Worm (Caenorhabditis elegans) whole organism, L3 larva: ENCODE results near the gene F56C3.3.

ENCODE experiments used
- elt-1 ChIP-seq: fragments of 150-350 bp; optimal IDR thresholded peaks from 2 replicates; lab custom pipeline; 2014; ENCODE audit warnings: missing biosample characterization, missing genetic modification characterization
- elt-2 ChIP-seq: sonication (generic microtip); optimal IDR thresholded peaks from 2 replicates; lab custom pipeline; 2016; ENCODE audit warnings: missing genetic modification reagents, mild to moderate bottlenecking, missing genetic modification characterization, missing compliant biosample characterization
- lin-15B ChIP-seq: fragments of 150-350 bp; optimal IDR thresholded peaks from 2 replicates; lab custom pipeline; 2014; ENCODE audit warnings: missing biosample characterization, missing genetic modification characterization
- snpc-4 ChIP-seq: fragments of 150-350 bp; optimal IDR thresholded peaks from 2 replicates; lab custom pipeline; 2014; ENCODE audit warnings: missing biosample characterization, missing genetic modification characterization

- TF ChIP-seq snpc-4 (tag; lab: Kevin White, UChicago) (no peak), elt-1 (no peak), elt-2 (tag; lab: Kevin White, UChicago) (no peak), lin-15B (tag; lab: Kevin White, UChicago) (no peak)
Measured at ce11 chrX:1309446-1309845, 48.7 kb downstream of the F56C3.3 start.
